Fruit fly (Drosophila melanogaster) whole organism, embryonic: ENCODE data around the gene Karybeta3.

Experiments
- Atf-2 ChIP-seq: fragments of 200-800 bp; sonication (Bioruptor generic); optimal IDR thresholded peaks from 2 replicates; lab custom pipeline; 2016; ENCODE audit warnings: missing biosample characterization, missing genetic modification characterization
- Bdp1 ChIP-seq: fragments of 200-800 bp; sonication (Bioruptor generic); optimal IDR thresholded peaks from 3 replicates; lab custom pipeline; 2016; ENCODE audit warnings: missing biosample characterization, missing genetic modification characterization
- CG10209 ChIP-seq: fragments of 200-800 bp; sonication (Bioruptor generic); optimal IDR thresholded peaks from 3 replicates; lab custom pipeline; 2017; ENCODE audit warnings: missing biosample characterization, mild to moderate bottlenecking, missing genetic modification characterization, missing genetic modification reagents
- CG11093 ChIP-seq: fragments of 200-800 bp; sonication (Bioruptor generic); IDR thresholded peaks from 3 replicates; pipeline ENCODE4 v1.3.6; 2022; ENCODE audit warnings: missing biosample characterization, missing genetic modification characterization
- CG12659 ChIP-seq: fragments of 200-800 bp; sonication (Bioruptor generic); optimal IDR thresholded peaks from 3 replicates; lab custom pipeline; 2017; ENCODE audit warnings: mild to moderate bottlenecking, missing biosample characterization, missing genetic modification reagents, missing genetic modification characterization
- CG12769 ChIP-seq: fragments of 200-800 bp; sonication (Bioruptor generic); optimal IDR thresholded peaks from 2 replicates; lab custom pipeline; 2019; ENCODE audit warnings: missing biosample characterization, mild to moderate bottlenecking, missing genetic modification characterization, moderate library complexity
- CG12942 ChIP-seq: fragments of 200-800 bp; sonication (Bioruptor generic); optimal IDR thresholded peaks from 3 replicates; lab custom pipeline; 2016; ENCODE audit warnings: missing biosample characterization, missing genetic modification characterization
- CG13287 ChIP-seq: fragments of 200-800 bp; sonication (Bioruptor generic); IDR thresholded peaks from 2 replicates; pipeline ENCODE4 v1.3.6; 2022; ENCODE audit warnings: missing biosample characterization, missing genetic modification characterization; ENCODE audit not compliant: partially characterized antibody
- CG15011 ChIP-seq: fragments of 200-800 bp; sonication (Bioruptor generic); optimal IDR thresholded peaks from 3 replicates; lab custom pipeline; 2018; ENCODE audit warnings: missing biosample characterization, mild to moderate bottlenecking, missing genetic modification characterization
- CG15514 ChIP-seq: fragments of 200-800 bp; sonication (Bioruptor generic); optimal IDR thresholded peaks from 3 replicates; lab custom pipeline; 2017; ENCODE audit warnings: missing biosample characterization, missing genetic modification characterization, mild to moderate bottlenecking, moderate library complexity, missing genetic modification reagents
- CG1603 ChIP-seq: fragments of 200-800 bp; sonication (Bioruptor generic); optimal IDR thresholded peaks from 2 replicates; lab custom pipeline; 2019; ENCODE audit warnings: missing biosample characterization, mild to moderate bottlenecking, missing genetic modification characterization, moderate library complexity
- CG17186 ChIP-seq: fragments of 200-800 bp; sonication (Bioruptor generic); optimal IDR thresholded peaks from 3 replicates; lab custom pipeline; 2017; ENCODE audit warnings: missing biosample characterization, missing genetic modification reagents, missing genetic modification characterization
- CG17359 ChIP-seq: fragments of 200-800 bp; sonication (Bioruptor generic); optimal IDR thresholded peaks from 3 replicates; lab custom pipeline; 2018; ENCODE audit warnings: missing biosample characterization, mild to moderate bottlenecking, missing genetic modification characterization, moderate library complexity
- CG18764 ChIP-seq: fragments of 200-800 bp; sonication (Bioruptor generic); optimal IDR thresholded peaks from 3 replicates; lab custom pipeline; 2016; ENCODE audit warnings: missing biosample characterization, missing genetic modification characterization
- CG2202 ChIP-seq: fragments of 200-800 bp; sonication (Bioruptor generic); optimal IDR thresholded peaks from 2 replicates; lab custom pipeline; 2018; ENCODE audit warnings: missing biosample characterization, mild to moderate bottlenecking, missing genetic modification characterization
- CG31224 ChIP-seq: fragments of 200-800 bp; sonication (Bioruptor generic); IDR thresholded peaks from 2 replicates; pipeline ENCODE4 v1.3.6; 2022; ENCODE audit warnings: missing biosample characterization, missing genetic modification characterization
- CG3163 ChIP-seq: fragments of 200-800 bp; sonication (Bioruptor generic); optimal IDR thresholded peaks from 3 replicates; lab custom pipeline; 2016; ENCODE audit warnings: missing biosample characterization, missing genetic modification characterization
- CG5953 ChIP-seq: fragments of 200-800 bp; sonication (Bioruptor generic); IDR thresholded peaks from 2 replicates; pipeline ENCODE4 v1.3.6; 2022; ENCODE audit warnings: missing biosample characterization, missing genetic modification characterization
- CG8478 ChIP-seq: fragments of >200 bp; optimal IDR thresholded peaks from 2 replicates; lab custom pipeline; 2018
- HLH3B ChIP-seq: fragments of 200-800 bp; sonication (Bioruptor generic); IDR thresholded peaks from 2 replicates; pipeline ENCODE4 v1.3.6; 2022; ENCODE audit warnings: missing biosample characterization, missing genetic modification characterization
- Hmr ChIP-seq: fragments of 200-800 bp; sonication (Bioruptor generic); optimal IDR thresholded peaks from 3 replicates; lab custom pipeline; 2017; ENCODE audit warnings: mild to moderate bottlenecking, missing biosample characterization, missing genetic modification reagents, missing genetic modification characterization
- MBD-R2 ChIP-seq: fragments of 200-800 bp; sonication (Bioruptor generic); IDR thresholded peaks from 2 replicates; pipeline ENCODE4 v1.3.6; 2022; ENCODE audit warnings: missing biosample characterization, missing genetic modification characterization
- MESR4 ChIP-seq: fragments of 200-800 bp; sonication (Bioruptor generic); optimal IDR thresholded peaks from 2 replicates; lab custom pipeline; 2018; ENCODE audit warnings: missing biosample characterization, mild to moderate bottlenecking, missing genetic modification characterization, moderate library complexity
- Mad ChIP-seq: fragments of 200-800 bp; sonication (Bioruptor generic); optimal IDR thresholded peaks from 2 replicates; lab custom pipeline; 2016; ENCODE audit warnings: missing biosample characterization, missing genetic modification characterization
- NC2β ChIP-seq: fragments of 200-800 bp; sonication (Bioruptor generic); optimal IDR thresholded peaks from 2 replicates; lab custom pipeline; 2016; ENCODE audit warnings: missing biosample characterization, missing genetic modification characterization
- NK7.1 ChIP-seq: fragments of 200-800 bp; sonication (Bioruptor generic); optimal IDR thresholded peaks from 3 replicates; lab custom pipeline; 2016; ENCODE audit warnings: missing biosample characterization, missing genetic modification characterization
- amos ChIP-seq: fragments of 200-800 bp; sonication (Bioruptor generic); IDR thresholded peaks from 2 replicates; pipeline ENCODE4 v1.3.6; 2022; ENCODE audit warnings: missing biosample characterization, missing genetic modification characterization; ENCODE audit not compliant: partially characterized antibody
- aop ChIP-seq: fragments of 200-800 bp; sonication (Bioruptor generic); IDR thresholded peaks from 2 replicates; pipeline ENCODE4 v1.3.6; 2022; ENCODE audit warnings: missing biosample characterization, missing genetic modification characterization
- bowl ChIP-seq: fragments of 200-800 bp; sonication (Bioruptor generic); IDR thresholded peaks from 2 replicates; pipeline ENCODE4 v1.3.6; 2022; ENCODE audit warnings: missing biosample characterization, missing genetic modification characterization
- cato ChIP-seq: fragments of 200-800 bp; sonication (Bioruptor generic); optimal IDR thresholded peaks from 2 replicates; lab custom pipeline; 2016; ENCODE audit warnings: missing biosample characterization, missing genetic modification characterization, borderline replicate concordance
- crp ChIP-seq, 2 experiments: fragments of 200-800 bp; sonication (Bioruptor generic); optimal IDR thresholded peaks; 2 replicates in 1 of 2; 3 replicates in 1 of 2; lab custom pipeline; 2017; ENCODE audit warnings: missing biosample characterization in 2 of 2, missing genetic modification characterization in 2 of 2, mild to moderate bottlenecking in 1 of 2, moderate library complexity in 1 of 2
- fu2 ChIP-seq: fragments of 200-800 bp; sonication (Bioruptor generic); optimal IDR thresholded peaks from 2 replicates; lab custom pipeline; 2016; ENCODE audit warnings: missing biosample characterization, missing genetic modification characterization
- hbn ChIP-seq: fragments of 200-800 bp; sonication (Bioruptor generic); IDR thresholded peaks from 2 replicates; pipeline ENCODE4 v1.3.6; 2022; ENCODE audit warnings: missing biosample characterization, missing genetic modification characterization; ENCODE audit not compliant: partially characterized antibody
- inv ChIP-seq: fragments of 200-800 bp; sonication (Bioruptor generic); IDR thresholded peaks from 2 replicates; pipeline ENCODE4 v1.3.6; 2022; ENCODE audit warnings: missing biosample characterization, missing genetic modification characterization; ENCODE audit not compliant: partially characterized antibody
- ken ChIP-seq: fragments of 200-800 bp; sonication (Bioruptor generic); IDR thresholded peaks from 3 replicates; pipeline ENCODE4 v1.3.6; 2022; ENCODE audit warnings: missing biosample characterization, missing genetic modification characterization
- kni ChIP-seq: fragments of 200-800 bp; sonication (Bioruptor generic); optimal IDR thresholded peaks from 3 replicates; lab custom pipeline; 2017; ENCODE audit warnings: mild to moderate bottlenecking, missing biosample characterization, missing genetic modification reagents, missing genetic modification characterization
- lbe ChIP-seq: fragments of 200-800 bp; sonication (Bioruptor generic); optimal IDR thresholded peaks from 2 replicates; lab custom pipeline; 2016; ENCODE audit warnings: missing biosample characterization, mild to moderate bottlenecking, missing genetic modification characterization
- phol ChIP-seq: fragments of 200-800 bp; sonication (Bioruptor generic); optimal IDR thresholded peaks from 3 replicates; lab custom pipeline; 2018; ENCODE audit warnings: missing biosample characterization, mild to moderate bottlenecking, missing genetic modification characterization, moderate library complexity
- pita ChIP-seq: fragments of 200-800 bp; sonication (Bioruptor generic); optimal IDR thresholded peaks from 2 replicates; lab custom pipeline; 2017; ENCODE audit warnings: missing biosample characterization, mild to moderate bottlenecking, missing genetic modification characterization
- pum ChIP-seq: fragments of 200-800 bp; sonication (Bioruptor generic); optimal IDR thresholded peaks from 2 replicates; lab custom pipeline; 2016; ENCODE audit warnings: missing biosample characterization, missing genetic modification characterization
- scrt ChIP-seq: fragments of 200-800 bp; sonication (Bioruptor generic); optimal IDR thresholded peaks from 2 replicates; lab custom pipeline; 2018; ENCODE audit warnings: missing biosample characterization, mild to moderate bottlenecking, missing genetic modification characterization, moderate library complexity
- seq ChIP-seq: fragments of 200-800 bp; sonication (Bioruptor generic); IDR thresholded peaks from 2 replicates; pipeline ENCODE4 v1.3.6; 2022; ENCODE audit warnings: missing biosample characterization, missing genetic modification characterization
- tna ChIP-seq: fragments of 200-800 bp; sonication (Bioruptor generic); IDR thresholded peaks from 2 replicates; pipeline ENCODE4 v1.3.6; 2022; ENCODE audit warnings: missing biosample characterization, missing genetic modification characterization; ENCODE audit not compliant: partially characterized antibody
- twi ChIP-seq: fragments of 200-800 bp; optimal IDR thresholded peaks from 2 replicates; lab custom pipeline; 2019; ENCODE audit warnings: missing biosample characterization, mild to moderate bottlenecking, missing genetic modification characterization, moderate library complexity
- unpg ChIP-seq: fragments of 200-800 bp; sonication (Bioruptor generic); optimal IDR thresholded peaks from 3 replicates; lab custom pipeline; 2018; ENCODE audit warnings: missing biosample characterization, mild to moderate bottlenecking, missing genetic modification characterization, moderate library complexity
- vnd ChIP-seq: fragments of 200-800 bp; sonication (Bioruptor generic); IDR thresholded peaks from 3 replicates; pipeline ENCODE4 v1.3.6; 2022; ENCODE audit warnings: missing biosample characterization, missing genetic modification characterization; ENCODE audit not compliant: partially characterized antibody
- vvl ChIP-seq: fragments of 200-800 bp; sonication (Bioruptor generic); IDR thresholded peaks from 2 replicates; pipeline ENCODE4 v1.3.6; 2022; ENCODE audit warnings: missing biosample characterization, missing genetic modification characterization

The Karybeta3 gene

dm6 chr3R:4658991-4659933 is 10.3 kb downstream of the Karybeta3 start, which contains the start of gene smash (continued):
- TF ChIP-seq CG15011 (GFP tag; lab: Kevin White, UChicago) (peak; percentile 10), NK7.1 (GFP tag; lab: Kevin White, UChicago) (peak; percentile 23), Atf-2 (GFP tag; lab: Kevin White, UChicago) (peak; percentile 9), amos (GFP tag; lab: Robert Waterston, UW) (peak; percentile 61; the same call in 1 of the 2 replicates), cato (GFP tag; lab: Kevin White, UChicago) (no peak), bowl (GFP tag; lab: Robert Waterston, UW) (no peak), Mad (peak; percentile 54), tna (GFP tag; lab: Robert Waterston, UW) (peak; percentile 66; the same call in 1 of the 2 replicates), NC2β (GFP tag; lab: Kevin White, UChicago) (peak; percentile 30), kni (GFP tag; lab: Kevin White, UChicago) (no peak), phol (tag; lab: Kevin White, UChicago) (peak; percentile 38), aop (GFP tag; lab: Robert Waterston, UW) (0 out of 2 replicates have a peak, but pooled peaks have one; percentile 16), pum (no peak), MESR4 (GFP tag; lab: Kevin White, UChicago) (peak; percentile 53), CG31224 (peak; percentile 27; the same call in 1 of the 2 replicates), seq (GFP tag; lab: Robert Waterston, UW) (peak; percentile 62; the same call in 1 of the 2 replicates), CG13287 (GFP tag; lab: Robert Waterston, UW) (peak; percentile 58), vvl (GFP tag; lab: Robert Waterston, UW) (peak; percentile 72), CG5953 (GFP tag; lab: Robert Waterston, UW) (no peak), hbn (GFP tag; lab: Robert Waterston, UW) (0 out of 2 replicates have a peak, but pooled peaks have one; percentile 40), inv (GFP tag; lab: Robert Waterston, UW) (peak; percentile 43; the same call in 1 of the 2 replicates), CG10209 (GFP tag; lab: Kevin White, UChicago) (no peak), fu2 (GFP tag; lab: Kevin White, UChicago) (no peak), CG12659 (GFP tag; lab: Kevin White, UChicago) (peak; percentile 77), CG3163 (GFP tag; lab: Kevin White, UChicago) (peak; percentile 25), vnd (GFP tag; lab: Robert Waterston, UW) (no peak), Bdp1 (GFP tag; lab: Kevin White, UChicago) (peak; percentile 6), MBD-R2 (GFP tag; lab: Robert Waterston, UW) (peak; percentile 54), CG18764 (GFP tag; lab: Kevin White, UChicago) (no peak), CG11093 (GFP tag; lab: Robert Waterston, UW) (no peak), ken (GFP tag; lab: Robert Waterston, UW) (0 out of 3 replicates have a peak, but pooled peaks have one; percentile 44), CG8478 (lab: Kevin White, UChicago) (peak; percentile 52), CG1603 (tag; lab: Kevin White, UChicago) (peak; percentile 58), CG12769 (tag; lab: Kevin White, UChicago) (peak; percentile 83), pita (peak; percentile 55), CG17186 (GFP tag; lab: Kevin White, UChicago) (no peak), CG12942 (GFP tag; lab: Kevin White, UChicago) (no peak), HLH3B (peak; percentile 63; the same call in 1 of the 2 replicates), crp (GFP tag; optimal IDR thresholded peaks at IDR 0.05; lab: Kevin White, UChicago) (no peak), unpg (GFP tag; lab: Kevin White, UChicago) (peak; percentile 20), CG2202 (tag; lab: Kevin White, UChicago) (no peak), CG17359 (tag; lab: Kevin White, UChicago) (peak; percentile 27), Hmr (GFP tag; lab: Kevin White, UChicago) (peak; percentile 78), scrt (GFP tag; lab: Kevin White, UChicago) (peak; percentile 35), twi (tag; lab: Kevin White, UChicago) (peak; percentile 26), lbe (peak; percentile 28), CG15514 (GFP tag; lab: Kevin White, UChicago) (peak; percentile 76)
